Worm (Caenorhabditis elegans) whole organism, L1 larva: ENCODE measurements around the gene atf-2.

Experiments
- C04F5.9 ChIP-seq: sonication (generic microtip); optimal IDR thresholded peaks from 2 replicates; lab custom pipeline; 2016; ENCODE audit warnings: missing genetic modification characterization, missing compliant biosample characterization
- C16A3.4 ChIP-seq: fragments of 150-350 bp; optimal IDR thresholded peaks from 2 replicates; lab custom pipeline; 2014; ENCODE audit warnings: missing biosample characterization, missing genetic modification characterization
- C34B4.2 ChIP-seq: sonication (generic microtip); optimal IDR thresholded peaks from 2 replicates; lab custom pipeline; 2017; ENCODE audit warnings: mild to moderate bottlenecking, missing genetic modification characterization, missing compliant biosample characterization
- Y116A8C.19 ChIP-seq: sonication (generic microtip); optimal IDR thresholded peaks from 2 replicates; lab custom pipeline; 2016; ENCODE audit warnings: missing compliant biosample characterization, missing genetic modification characterization, borderline replicate concordance
- alr-1 ChIP-seq: fragments of 200-800 bp; sonication (Bioruptor generic); optimal IDR thresholded peaks from 2 replicates; lab custom pipeline; 2018; ENCODE audit warnings: borderline replicate concordance, mild to moderate bottlenecking, missing genetic modification characterization, missing compliant biosample characterization
- blmp-1 ChIP-seq: fragments of 150-350 bp; optimal IDR thresholded peaks from 2 replicates; lab custom pipeline; 2014; ENCODE audit warnings: missing biosample characterization, missing genetic modification characterization
- ceh-63 ChIP-seq: fragments of 200-800 bp; sonication (Bioruptor generic); optimal IDR thresholded peaks from 2 replicates; lab custom pipeline; 2018; ENCODE audit warnings: mild to moderate bottlenecking, missing genetic modification characterization, missing compliant biosample characterization
- ceh-8 ChIP-seq: fragments of 200-800 bp; sonication (Bioruptor generic); optimal IDR thresholded peaks from 2 replicates; lab custom pipeline; 2018; ENCODE audit warnings: mild to moderate bottlenecking, missing genetic modification characterization, moderate library complexity, missing compliant biosample characterization
- ceh-82 ChIP-seq, 3 experiments: fragments of 150-350 bp in 1 of 3; sonication (generic microtip) in 2 of 3; optimal IDR thresholded peaks; 2 replicates each; lab custom pipeline; 2014 to 2017; ENCODE audit warnings: missing biosample characterization in 3 of 3, missing genetic modification characterization in 3 of 3
- ceh-88 ChIP-seq: fragments of 200-800 bp; sonication (Bioruptor generic); IDR thresholded peaks from 2 replicates; pipeline ENCODE4 v1.3.6; 2022; ENCODE audit warnings: missing genetic modification characterization, missing compliant biosample characterization
- ceh-90 ChIP-seq: sonication (generic microtip); optimal IDR thresholded peaks from 2 replicates; lab custom pipeline; 2016; ENCODE audit warnings: missing genetic modification characterization, missing compliant biosample characterization
- ces-1 ChIP-seq: fragments of 150-350 bp; optimal IDR thresholded peaks from 2 replicates; lab custom pipeline; 2014; ENCODE audit warnings: missing biosample characterization, missing genetic modification reagents, missing genetic modification characterization
- dpl-1 ChIP-seq, 3 experiments: fragments of 150-350 bp in 2 of 3; sonication (generic microtip) in 1 of 3; optimal IDR thresholded peaks; 2 replicates each; lab custom pipeline; 2014 to 2017; ENCODE audit warnings: missing biosample characterization in 3 of 3, missing genetic modification characterization in 3 of 3, missing genetic modification reagents in 3 of 3
- dsc-1 ChIP-seq: sonication (generic microtip); optimal IDR thresholded peaks from 2 replicates; lab custom pipeline; 2016; ENCODE audit warnings: mild to moderate bottlenecking, missing genetic modification characterization, missing compliant biosample characterization
- egl-13 ChIP-seq: sonication (generic microtip); optimal IDR thresholded peaks from 2 replicates; lab custom pipeline; 2016; ENCODE audit warnings: missing genotype, missing genetic modification reagents, missing genetic modification characterization, missing compliant biosample characterization
- elt-2 ChIP-seq: sonication (generic microtip); optimal IDR thresholded peaks from 2 replicates; lab custom pipeline; 2016; ENCODE audit warnings: missing genetic modification characterization, mild to moderate bottlenecking, inconsistent platforms, missing compliant biosample characterization, missing genetic modification reagents
- elt-3 ChIP-seq, 6 experiments: fragments of 150-350 bp in 1 of 6; sonication (generic microtip); optimal IDR thresholded peaks; 2 replicates each; lab custom pipeline; 2017 to 2018; ENCODE audit warnings: missing biosample characterization in 6 of 6, missing genetic modification characterization in 6 of 6, inconsistent platforms in 1 of 6
- fkh-10 ChIP-seq: sonication (generic microtip); optimal IDR thresholded peaks from 2 replicates; lab custom pipeline; 2017; ENCODE audit warnings: missing biosample characterization, missing genetic modification reagents, missing genetic modification characterization
- fkh-4 ChIP-seq: sonication (generic microtip); optimal IDR thresholded peaks from 2 replicates; lab custom pipeline; 2016; ENCODE audit warnings: missing compliant biosample characterization, missing genetic modification characterization, borderline replicate concordance
- fos-1 ChIP-seq: fragments of 150-350 bp; optimal IDR thresholded peaks from 2 replicates; lab custom pipeline; 2014; ENCODE audit warnings: missing biosample characterization, missing genetic modification characterization
- hlh-17 ChIP-seq: fragments of 200-800 bp; sonication (Bioruptor generic); optimal IDR thresholded peaks from 2 replicates; lab custom pipeline; 2018; ENCODE audit warnings: missing genetic modification characterization, mild to moderate bottlenecking, missing compliant biosample characterization, moderate library complexity, borderline replicate concordance
- hpl-2 ChIP-seq: fragments of 150-350 bp; optimal IDR thresholded peaks from 2 replicates; lab custom pipeline; 2014; ENCODE audit warnings: missing biosample characterization, missing genetic modification reagents, missing genetic modification characterization
- irx-1 ChIP-seq: sonication (generic microtip); optimal IDR thresholded peaks from 2 replicates; lab custom pipeline; 2016; ENCODE audit warnings: missing genetic modification characterization, missing compliant biosample characterization
- jun-1 ChIP-seq: fragments of 150-350 bp; optimal IDR thresholded peaks from 2 replicates; lab custom pipeline; 2014; ENCODE audit warnings: missing biosample characterization, missing genetic modification reagents, missing genetic modification characterization
- lin-13 ChIP-seq: fragments of 150-350 bp; optimal IDR thresholded peaks from 2 replicates; lab custom pipeline; 2014; ENCODE audit warnings: missing biosample characterization, missing genetic modification reagents, missing genetic modification characterization
- lir-3 ChIP-seq: sonication (generic microtip); optimal IDR thresholded peaks from 2 replicates; lab custom pipeline; 2016; ENCODE audit warnings: mild to moderate bottlenecking, missing genetic modification characterization, moderate library complexity, missing compliant biosample characterization; ENCODE audit not compliant: poor library complexity
- mdl-1 ChIP-seq, 2 experiments: fragments of 150-350 bp; optimal IDR thresholded peaks; 2 replicates each; lab custom pipeline; 2014 to 2017; ENCODE audit warnings: missing biosample characterization in 2 of 2, missing genetic modification characterization in 2 of 2, inconsistent platforms in 1 of 2
- mef-2 ChIP-seq: fragments of 150-350 bp; optimal IDR thresholded peaks from 2 replicates; lab custom pipeline; 2014; ENCODE audit warnings: missing biosample characterization, missing genetic modification characterization
- mep-1 ChIP-seq: fragments of 150-350 bp; optimal IDR thresholded peaks from 2 replicates; lab custom pipeline; 2014; ENCODE audit warnings: missing biosample characterization, missing genetic modification characterization
- nhr-11 ChIP-seq: fragments of 150-350 bp; optimal IDR thresholded peaks from 2 replicates; lab custom pipeline; 2014; ENCODE audit warnings: missing biosample characterization, missing genetic modification characterization
- nhr-12 ChIP-seq: sonication (generic microtip); optimal IDR thresholded peaks from 2 replicates; lab custom pipeline; 2017; ENCODE audit warnings: missing biosample characterization, missing genetic modification characterization
- nhr-19 ChIP-seq: fragments of 200-800 bp; sonication (Bioruptor generic); conservative IDR thresholded peaks from 2 replicates; pipeline ENCODE4 v1.3.6; 2022; ENCODE audit warnings: missing genetic modification characterization, missing compliant biosample characterization
- nhr-20 ChIP-seq: sonication (generic microtip); optimal IDR thresholded peaks from 2 replicates; lab custom pipeline; 2016; ENCODE audit warnings: mild to moderate bottlenecking, missing genetic modification characterization, missing compliant biosample characterization
- nhr-237 ChIP-seq: fragments of 150-350 bp; optimal IDR thresholded peaks from 2 replicates; lab custom pipeline; 2014; ENCODE audit warnings: missing biosample characterization, missing genetic modification characterization
- nhr-28 ChIP-seq: fragments of 150-350 bp; optimal IDR thresholded peaks from 2 replicates; lab custom pipeline; 2014; ENCODE audit warnings: missing biosample characterization, missing genetic modification characterization
- nhr-47 ChIP-seq: sonication (generic microtip); optimal IDR thresholded peaks from 2 replicates; lab custom pipeline; 2016; ENCODE audit warnings: mild to moderate bottlenecking, missing genetic modification characterization, moderate library complexity, missing compliant biosample characterization
- nhr-71 ChIP-seq: sonication (generic microtip); optimal IDR thresholded peaks from 2 replicates; lab custom pipeline; 2016; ENCODE audit warnings: mild to moderate bottlenecking, missing genetic modification characterization, moderate library complexity, missing compliant biosample characterization
- nhr-77 ChIP-seq: fragments of 150-350 bp; optimal IDR thresholded peaks from 2 replicates; lab custom pipeline; 2014; ENCODE audit warnings: missing biosample characterization, missing genetic modification characterization
- nhr-84 ChIP-seq: sonication (generic microtip); optimal IDR thresholded peaks from 2 replicates; lab custom pipeline; 2017; ENCODE audit warnings: missing biosample characterization, missing genetic modification characterization
- nhr-85 ChIP-seq: sonication (generic microtip); peaks from one replicate; lab custom pipeline; 2016; ENCODE audit warnings: missing genetic modification characterization, inconsistent platforms, missing compliant biosample characterization
- nhr-90 ChIP-seq: sonication (generic microtip); optimal IDR thresholded peaks from 2 replicates; lab custom pipeline; 2016; ENCODE audit warnings: mild to moderate bottlenecking, missing genetic modification characterization, missing compliant biosample characterization; ENCODE audit not compliant: poor library complexity
- pqm-1 ChIP-seq: sonication (generic microtip); optimal IDR thresholded peaks from 3 replicates; lab custom pipeline; 2017; ENCODE audit warnings: missing biosample characterization, missing genetic modification characterization
- rnt-1 ChIP-seq: sonication (generic microtip); optimal IDR thresholded peaks from 2 replicates; lab custom pipeline; 2016; ENCODE audit warnings: mild to moderate bottlenecking, missing genetic modification characterization, moderate library complexity, missing compliant biosample characterization
- snpc-4 ChIP-seq: fragments of 150-350 bp; optimal IDR thresholded peaks from 2 replicates; lab custom pipeline; 2014; ENCODE audit warnings: missing biosample characterization, missing genetic modification characterization
- snu-23 ChIP-seq: sonication (generic microtip); optimal IDR thresholded peaks from 2 replicates; lab custom pipeline; 2016; ENCODE audit warnings: missing genetic modification characterization, missing compliant biosample characterization
- sox-4 ChIP-seq: sonication (generic microtip); optimal IDR thresholded peaks from 2 replicates; lab custom pipeline; 2016; ENCODE audit warnings: missing genetic modification characterization, missing compliant biosample characterization
- swsn-7 ChIP-seq: sonication (generic microtip); optimal IDR thresholded peaks from 2 replicates; lab custom pipeline; 2016; ENCODE audit warnings: missing genetic modification characterization, missing compliant biosample characterization
- tbx-2 ChIP-seq: sonication (generic microtip); optimal IDR thresholded peaks from 2 replicates; lab custom pipeline; 2016; ENCODE audit warnings: missing genetic modification characterization, missing compliant biosample characterization
- tlp-1 ChIP-seq: fragments of 150-350 bp; optimal IDR thresholded peaks from 2 replicates; lab custom pipeline; 2014; ENCODE audit warnings: missing biosample characterization, missing genetic modification characterization
- unc-62 ChIP-seq: fragments of 150-350 bp; optimal IDR thresholded peaks from 2 replicates; lab custom pipeline; 2014; ENCODE audit warnings: missing biosample characterization, missing genetic modification reagents, missing genetic modification characterization
- unc-98 ChIP-seq: fragments of 200-800 bp; sonication (Bioruptor generic); IDR thresholded peaks from 2 replicates; pipeline ENCODE4 v1.3.6; 2022; ENCODE audit warnings: missing genetic modification characterization, missing compliant biosample characterization
- ztf-4 ChIP-seq: fragments of 150-350 bp; optimal IDR thresholded peaks from 2 replicates; lab custom pipeline; 2014; ENCODE audit warnings: missing biosample characterization, missing genetic modification characterization

atf-2 gene

ce11 chrII:8740326-8740949 lies 11.3 kb upstream of the atf-2 start (continued):
- no peak for TF ChIP-seq egl-13 (tag; lab: Kevin White, UChicago)
- no peak for TF ChIP-seq ces-1
- no peak for TF ChIP-seq ceh-88
- TF ChIP-seq dsc-1 (tag; lab: Kevin White, UChicago), result no peak
- no peak for TF ChIP-seq mef-2 (tag; lab: Kevin White, UChicago)
- TF ChIP-seq nhr-77, result no peak
- TF ChIP-seq nhr-71 (tag; lab: Kevin White, UChicago), result peak; percentile 83
- TF ChIP-seq C04F5.9 (tag; lab: Kevin White, UChicago), result no peak
- TF ChIP-seq fkh-4 (tag; lab: Kevin White, UChicago), result no peak
- TF ChIP-seq ceh-63 (GFP tag; lab: Kevin White, UChicago), result no peak
- TF ChIP-seq pqm-1 (tag; lab: Kevin White, UChicago), result peak; percentile 63
- peak; percentile 77 to 97 (median 95) for TF ChIP-seq elt-3 (tag; optimal IDR thresholded peaks at IDR 0.05; lab: Kevin White, UChicago)
- no peak for TF ChIP-seq fkh-10 (GFP tag; lab: Kevin White, UChicago)
- no peak for TF ChIP-seq hlh-17
- peak; percentile 74 for TF ChIP-seq nhr-90
- peak; percentile 14 for TF ChIP-seq C16A3.4 (tag; lab: Kevin White, UChicago)
- TF ChIP-seq fos-1, result peak; percentile 41
- TF ChIP-seq unc-98 (GFP tag; lab: Robert Waterston, UW), result no peak
- TF ChIP-seq nhr-20, result peak; percentile 93
- TF ChIP-seq hpl-2 (GFP tag; lab: Kevin White, UChicago), result no peak
- no peak for TF ChIP-seq nhr-28 (tag; lab: Kevin White, UChicago)
- no peak for TF ChIP-seq ceh-8
- no peak for TF ChIP-seq jun-1
- no peak for TF ChIP-seq ceh-82 (tag; optimal IDR thresholded peaks at IDR 0.05; lab: Kevin White, UChicago)
- peak; percentile 96 for TF ChIP-seq nhr-85
- no peak for TF ChIP-seq irx-1 (tag; lab: Kevin White, UChicago)
- no peak for TF ChIP-seq ztf-4 (tag; lab: Kevin White, UChicago)
- no peak for TF ChIP-seq lin-13 (GFP tag; lab: Kevin White, UChicago)
- TF ChIP-seq tbx-2 (tag; lab: Kevin White, UChicago), result peak; percentile 65
- peak; percentile 83 for TF ChIP-seq blmp-1 (tag; lab: Kevin White, UChicago)
- TF ChIP-seq C34B4.2 (tag; lab: Kevin White, UChicago), result no peak
- no peak for TF ChIP-seq sox-4 (tag; lab: Kevin White, UChicago)

- TF ChIP-seq nhr-28 (tag; lab: Kevin White, UChicago) (no peak), alr-1 (tag; lab: Kevin White, UChicago) (no peak), unc-62 (GFP tag; lab: Kevin White, UChicago) (no peak), snu-23 (GFP tag; lab: Kevin White, UChicago) (peak; percentile 73), swsn-7 (tag; lab: Kevin White, UChicago) (peak; percentile 24), nhr-12 (tag; lab: Kevin White, UChicago) (no peak), elt-3 (tag; optimal IDR thresholded peaks at IDR 0.05; lab: Kevin White, UChicago) (no peak), nhr-237 (tag; lab: Kevin White, UChicago) (no peak), tbx-2 (tag; lab: Kevin White, UChicago) (peak; percentile 14), dpl-1 (GFP tag; optimal IDR thresholded peaks at IDR 0.05; lab: Kevin White, UChicago) (peak in 2 of 3 experiments; percentile 8 to 16), lir-3 (peak; percentile 48), rnt-1 (tag; lab: Kevin White, UChicago) (peak; percentile 75), Y116A8C.19 (tag; lab: Kevin White, UChicago) (no peak), C04F5.9 (tag; lab: Kevin White, UChicago) (no peak), nhr-11 (no peak), ceh-88 (no peak), ztf-4 (tag; lab: Kevin White, UChicago) (peak; percentile 8), ceh-90 (tag; lab: Kevin White, UChicago) (no peak), nhr-20 (peak; percentile 81), nhr-84 (tag; lab: Kevin White, UChicago) (no peak), snpc-4 (tag; lab: Kevin White, UChicago) (no peak), tlp-1 (tag; lab: Kevin White, UChicago) (no peak), unc-98 (GFP tag; lab: Robert Waterston, UW) (no peak), mdl-1 (tag; optimal IDR thresholded peaks at IDR 0.05; lab: Kevin White, UChicago) (peak in 1 of 2 experiments; percentile 86), nhr-19 (GFP tag; lab: Robert Waterston, UW) (peak; percentile 72), elt-2 (tag; lab: Kevin White, UChicago) (peak; percentile 3), mep-1 (tag; lab: Kevin White, UChicago) (peak; percentile 18), nhr-47 (tag; lab: Kevin White, UChicago) (peak; percentile 2)
These were observed 10.5 kb upstream of the atf-2 start for ce11 chrII:8741277-8741676.
